Worm (Caenorhabditis elegans) whole organism, L1 larva: Measurements from ENCODE around the gene acs-3.

Source experiments
- C04F5.9 ChIP-seq: sonication (generic microtip); optimal IDR thresholded peaks from 2 replicates; lab custom pipeline; 2016; ENCODE audit warnings: missing genetic modification characterization, missing compliant biosample characterization
- C16A3.4 ChIP-seq: fragments of 150-350 bp; optimal IDR thresholded peaks from 2 replicates; lab custom pipeline; 2014; ENCODE audit warnings: missing biosample characterization, missing genetic modification characterization
- F16B12.6 ChIP-seq: fragments of 150-350 bp; optimal IDR thresholded peaks from 2 replicates; lab custom pipeline; 2014; ENCODE audit warnings: missing biosample characterization, missing genetic modification characterization
- Y116A8C.19 ChIP-seq: sonication (generic microtip); optimal IDR thresholded peaks from 2 replicates; lab custom pipeline; 2016; ENCODE audit warnings: missing compliant biosample characterization, missing genetic modification characterization, borderline replicate concordance
- alr-1 ChIP-seq: fragments of 200-800 bp; sonication (Bioruptor generic); optimal IDR thresholded peaks from 2 replicates; lab custom pipeline; 2018; ENCODE audit warnings: borderline replicate concordance, mild to moderate bottlenecking, missing genetic modification characterization, missing compliant biosample characterization
- aly-2 ChIP-seq: fragments of 150-350 bp; optimal IDR thresholded peaks from 2 replicates; lab custom pipeline; 2014; ENCODE audit warnings: missing biosample characterization, missing genetic modification characterization
- ceh-63 ChIP-seq: fragments of 200-800 bp; sonication (Bioruptor generic); optimal IDR thresholded peaks from 2 replicates; lab custom pipeline; 2018; ENCODE audit warnings: mild to moderate bottlenecking, missing genetic modification characterization, missing compliant biosample characterization
- ceh-8 ChIP-seq: fragments of 200-800 bp; sonication (Bioruptor generic); optimal IDR thresholded peaks from 2 replicates; lab custom pipeline; 2018; ENCODE audit warnings: mild to moderate bottlenecking, missing genetic modification characterization, moderate library complexity, missing compliant biosample characterization
- ces-1 ChIP-seq: fragments of 150-350 bp; optimal IDR thresholded peaks from 2 replicates; lab custom pipeline; 2014; ENCODE audit warnings: missing biosample characterization, missing genetic modification reagents, missing genetic modification characterization
- dpl-1 ChIP-seq, 3 experiments: fragments of 150-350 bp in 2 of 3; sonication (generic microtip) in 1 of 3; optimal IDR thresholded peaks; 2 replicates each; lab custom pipeline; 2014 to 2017; ENCODE audit warnings: missing biosample characterization in 3 of 3, missing genetic modification characterization in 3 of 3, missing genetic modification reagents in 3 of 3
- dsc-1 ChIP-seq: sonication (generic microtip); optimal IDR thresholded peaks from 2 replicates; lab custom pipeline; 2016; ENCODE audit warnings: mild to moderate bottlenecking, missing genetic modification characterization, missing compliant biosample characterization
- efl-3 ChIP-seq: fragments of 200-800 bp; sonication (Bioruptor generic); optimal IDR thresholded peaks from 2 replicates; lab custom pipeline; 2018; ENCODE audit warnings: mild to moderate bottlenecking, missing genetic modification characterization, missing compliant biosample characterization
- egl-13 ChIP-seq: sonication (generic microtip); optimal IDR thresholded peaks from 2 replicates; lab custom pipeline; 2016; ENCODE audit warnings: missing genotype, missing genetic modification reagents, missing genetic modification characterization, missing compliant biosample characterization
- elt-2 ChIP-seq: sonication (generic microtip); optimal IDR thresholded peaks from 2 replicates; lab custom pipeline; 2016; ENCODE audit warnings: missing genetic modification characterization, mild to moderate bottlenecking, inconsistent platforms, missing compliant biosample characterization, missing genetic modification reagents
- ets-5 ChIP-seq: fragments of 200-800 bp; sonication (Bioruptor generic); IDR thresholded peaks from 2 replicates; pipeline ENCODE4 v1.3.6; 2022; ENCODE audit warnings: missing genetic modification characterization, missing compliant biosample characterization
- fkh-10 ChIP-seq: sonication (generic microtip); optimal IDR thresholded peaks from 2 replicates; lab custom pipeline; 2017; ENCODE audit warnings: missing biosample characterization, missing genetic modification reagents, missing genetic modification characterization
- fkh-4 ChIP-seq: sonication (generic microtip); optimal IDR thresholded peaks from 2 replicates; lab custom pipeline; 2016; ENCODE audit warnings: missing compliant biosample characterization, missing genetic modification characterization, borderline replicate concordance
- fkh-8 ChIP-seq: sonication (generic microtip); optimal IDR thresholded peaks from 2 replicates; lab custom pipeline; 2016; ENCODE audit warnings: mild to moderate bottlenecking, missing genetic modification characterization, missing compliant biosample characterization
- fos-1 ChIP-seq: fragments of 150-350 bp; optimal IDR thresholded peaks from 2 replicates; lab custom pipeline; 2014; ENCODE audit warnings: missing biosample characterization, missing genetic modification characterization
- hlh-17 ChIP-seq: fragments of 200-800 bp; sonication (Bioruptor generic); optimal IDR thresholded peaks from 2 replicates; lab custom pipeline; 2018; ENCODE audit warnings: missing genetic modification characterization, mild to moderate bottlenecking, missing compliant biosample characterization, moderate library complexity, borderline replicate concordance
- isw-1 ChIP-seq: fragments of 200-800 bp; sonication (Bioruptor generic); IDR thresholded peaks from 2 replicates; pipeline ENCODE4 v1.3.6; 2022; ENCODE audit warnings: missing genetic modification characterization, missing compliant biosample characterization
- jun-1 ChIP-seq: fragments of 150-350 bp; optimal IDR thresholded peaks from 2 replicates; lab custom pipeline; 2014; ENCODE audit warnings: missing biosample characterization, missing genetic modification reagents, missing genetic modification characterization
- lin-14 ChIP-seq: fragments of 200-800 bp; sonication (Bioruptor generic); optimal IDR thresholded peaks from 2 replicates; lab custom pipeline; 2018; ENCODE audit warnings: mild to moderate bottlenecking, missing genetic modification characterization, moderate library complexity, missing compliant biosample characterization
- lir-3 ChIP-seq: sonication (generic microtip); optimal IDR thresholded peaks from 2 replicates; lab custom pipeline; 2016; ENCODE audit warnings: mild to moderate bottlenecking, missing genetic modification characterization, moderate library complexity, missing compliant biosample characterization; ENCODE audit not compliant: poor library complexity
- lsy-2 ChIP-seq, 2 experiments: fragments of 150-350 bp; optimal IDR thresholded peaks; 2 replicates each; lab custom pipeline; 2014; ENCODE audit warnings: missing biosample characterization in 2 of 2, missing genetic modification characterization in 2 of 2
- mep-1 ChIP-seq: fragments of 150-350 bp; optimal IDR thresholded peaks from 2 replicates; lab custom pipeline; 2014; ENCODE audit warnings: missing biosample characterization, missing genetic modification characterization
- nhr-237 ChIP-seq: fragments of 150-350 bp; optimal IDR thresholded peaks from 2 replicates; lab custom pipeline; 2014; ENCODE audit warnings: missing biosample characterization, missing genetic modification characterization
- nhr-47 ChIP-seq: sonication (generic microtip); optimal IDR thresholded peaks from 2 replicates; lab custom pipeline; 2016; ENCODE audit warnings: mild to moderate bottlenecking, missing genetic modification characterization, moderate library complexity, missing compliant biosample characterization
- nhr-71 ChIP-seq: sonication (generic microtip); optimal IDR thresholded peaks from 2 replicates; lab custom pipeline; 2016; ENCODE audit warnings: mild to moderate bottlenecking, missing genetic modification characterization, moderate library complexity, missing compliant biosample characterization
- nhr-76 ChIP-seq: sonication (generic microtip); optimal IDR thresholded peaks from 2 replicates; lab custom pipeline; 2017; ENCODE audit warnings: missing biosample characterization, missing genetic modification characterization
- nhr-84 ChIP-seq: sonication (generic microtip); optimal IDR thresholded peaks from 2 replicates; lab custom pipeline; 2017; ENCODE audit warnings: missing biosample characterization, missing genetic modification characterization
- nhr-90 ChIP-seq: sonication (generic microtip); optimal IDR thresholded peaks from 2 replicates; lab custom pipeline; 2016; ENCODE audit warnings: mild to moderate bottlenecking, missing genetic modification characterization, missing compliant biosample characterization; ENCODE audit not compliant: poor library complexity
- pag-3 ChIP-seq: sonication (generic microtip); optimal IDR thresholded peaks from 2 replicates; lab custom pipeline; 2017; ENCODE audit warnings: missing genetic modification characterization, mild to moderate bottlenecking, missing compliant biosample characterization, antibody characterized with exemption, borderline replicate concordance; ENCODE audit not compliant: insufficient read depth
- pax-3 ChIP-seq: fragments of 200-800 bp; sonication (Bioruptor generic); optimal IDR thresholded peaks from 2 replicates; lab custom pipeline; 2018; ENCODE audit warnings: mild to moderate bottlenecking, missing genetic modification characterization, moderate library complexity, missing compliant biosample characterization
- pqm-1 ChIP-seq: sonication (generic microtip); optimal IDR thresholded peaks from 3 replicates; lab custom pipeline; 2017; ENCODE audit warnings: missing biosample characterization, missing genetic modification characterization
- snpc-4 ChIP-seq: fragments of 150-350 bp; optimal IDR thresholded peaks from 2 replicates; lab custom pipeline; 2014; ENCODE audit warnings: missing biosample characterization, missing genetic modification characterization
- sox-4 ChIP-seq: sonication (generic microtip); optimal IDR thresholded peaks from 2 replicates; lab custom pipeline; 2016; ENCODE audit warnings: missing genetic modification characterization, missing compliant biosample characterization
- swsn-7 ChIP-seq: sonication (generic microtip); optimal IDR thresholded peaks from 2 replicates; lab custom pipeline; 2016; ENCODE audit warnings: missing genetic modification characterization, missing compliant biosample characterization
- tbx-2 ChIP-seq: sonication (generic microtip); optimal IDR thresholded peaks from 2 replicates; lab custom pipeline; 2016; ENCODE audit warnings: missing genetic modification characterization, missing compliant biosample characterization
- tlp-1 ChIP-seq: fragments of 150-350 bp; optimal IDR thresholded peaks from 2 replicates; lab custom pipeline; 2014; ENCODE audit warnings: missing biosample characterization, missing genetic modification characterization
- unc-130 ChIP-seq: fragments of 150-350 bp; optimal IDR thresholded peaks from 2 replicates; lab custom pipeline; 2017; ENCODE audit warnings: missing biosample characterization, missing genetic modification characterization, inconsistent platforms
- unc-30 ChIP-seq: sonication (generic microtip); optimal IDR thresholded peaks from 2 replicates; lab custom pipeline; 2017; ENCODE audit warnings: missing biosample characterization, missing genetic modification characterization
- unc-98 ChIP-seq: fragments of 200-800 bp; sonication (Bioruptor generic); IDR thresholded peaks from 2 replicates; pipeline ENCODE4 v1.3.6; 2022; ENCODE audit warnings: missing genetic modification characterization, missing compliant biosample characterization
- zag-1 ChIP-seq: fragments of 150-350 bp; optimal IDR thresholded peaks from 2 replicates; lab custom pipeline; 2014; ENCODE audit warnings: missing biosample characterization, missing genetic modification characterization
- zip-4 ChIP-seq: fragments of 200-800 bp; sonication (Bioruptor generic); optimal IDR thresholded peaks from 2 replicates; lab custom pipeline; 2018; ENCODE audit warnings: mild to moderate bottlenecking, missing genetic modification characterization, moderate library complexity, missing compliant biosample characterization
- ztf-11 ChIP-seq, 2 experiments: sonication (generic microtip); optimal IDR thresholded peaks; 2 replicates each; lab custom pipeline; 2016 to 2017; ENCODE audit warnings: missing genetic modification characterization in 2 of 2, missing biosample characterization in 1 of 2, missing compliant biosample characterization in 1 of 2

Gene acs-3

ce11 chrV:2008412-2008811 is 39.1 kb downstream of the acs-3 start (continued):
- TF ChIP-seq elt-2 (tag; lab: Kevin White, UChicago) (no peak), snpc-4 (no peak), nhr-71 (tag; lab: Kevin White, UChicago) (peak; percentile 79), pag-3 (no peak), ceh-63 (GFP tag; lab: Kevin White, UChicago) (no peak), nhr-90 (peak; percentile 70), ces-1 (GFP tag; lab: Kevin White, UChicago) (no peak), pqm-1 (tag; lab: Kevin White, UChicago) (no peak), fkh-4 (tag; lab: Kevin White, UChicago) (no peak), C04F5.9 (tag; lab: Kevin White, UChicago) (peak; percentile 31), aly-2 (tag; lab: Kevin White, UChicago) (no peak), F16B12.6 (tag; lab: Kevin White, UChicago) (peak; percentile 76), unc-98 (GFP tag; lab: Robert Waterston, UW) (no peak), fos-1 (tag; lab: Kevin White, UChicago) (no peak), pax-3 (tag; lab: Kevin White, UChicago) (no peak), nhr-237 (tag; lab: Kevin White, UChicago) (no peak), unc-30 (no peak), tlp-1 (tag; lab: Kevin White, UChicago) (no peak), efl-3 (no peak), fkh-10 (GFP tag; lab: Kevin White, UChicago) (no peak), zag-1 (tag; lab: Kevin White, UChicago) (no peak), ceh-8 (GFP tag; lab: Kevin White, UChicago) (no peak), lin-14 (no peak), hlh-17 (GFP tag; lab: Kevin White, UChicago) (no peak), sox-4 (tag; lab: Kevin White, UChicago) (no peak), lsy-2 (tag; optimal IDR thresholded peaks at IDR 0.05; lab: Kevin White, UChicago) (peak; percentile 82 to 97), tbx-2 (peak; percentile 34), nhr-76 (no peak), ztf-11 (tag; optimal IDR thresholded peaks at IDR 0.05; lab: Kevin White, UChicago) (no peak), isw-1 (GFP tag; lab: Robert Waterston, UW) (no peak), dpl-1 (GFP tag; optimal IDR thresholded peaks at IDR 0.05; lab: Kevin White, UChicago) (peak; percentile 15 to 63 (median 51)), swsn-7 (tag; lab: Kevin White, UChicago) (peak; percentile 20), zip-4 (GFP tag; lab: Kevin White, UChicago) (no peak), Y116A8C.19 (tag; lab: Kevin White, UChicago) (no peak), nhr-84 (no peak), jun-1 (tag; lab: Kevin White, UChicago) (no peak), unc-130 (tag; lab: Kevin White, UChicago) (no peak), mep-1 (tag; lab: Kevin White, UChicago) (no peak), nhr-47 (tag; lab: Kevin White, UChicago) (peak; percentile 69), alr-1 (tag; lab: Kevin White, UChicago) (no peak), dsc-1 (tag; lab: Kevin White, UChicago) (no peak), egl-13 (no peak), ets-5 (no peak), C16A3.4 (tag; lab: Kevin White, UChicago) (no peak), lir-3 (tag; lab: Kevin White, UChicago) (no peak), fkh-8 (peak; percentile 34)
